Worm (Caenorhabditis elegans): ENCODE measurements around the gene Y43F8A.1.

DNA sequence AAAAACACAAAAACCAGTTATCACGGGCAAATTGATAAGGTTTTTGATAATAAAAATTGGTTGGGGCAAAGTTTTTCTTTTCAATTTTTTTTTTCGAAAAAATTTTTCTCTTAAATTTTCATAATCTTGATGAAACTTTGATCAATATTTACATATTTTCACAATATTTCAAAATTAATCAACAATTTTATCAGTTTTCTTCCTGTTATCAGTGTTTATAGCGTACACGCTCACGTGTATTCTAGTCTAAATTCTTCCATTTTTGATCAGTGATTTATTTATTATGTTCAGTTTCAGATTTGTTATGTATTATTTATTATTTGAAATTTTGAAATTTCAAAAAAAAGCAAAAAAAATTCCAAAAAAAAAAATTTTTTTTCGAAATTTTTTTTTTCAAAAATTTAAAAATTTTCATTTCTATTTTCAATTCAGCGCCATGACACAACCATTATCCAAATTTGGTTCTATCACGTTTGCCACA lies 6.8 kb downstream of the Y43F8A.1 start, which contains the start of gene nceh-1:
- TF ChIP-seq him-1 (tag; optimal IDR thresholded peaks at IDR 0.05): no peak
- TF ChIP-seq W03F9.2 (tag; optimal IDR thresholded peaks at IDR 0.05): no peak

All from whole organism, L4/young adult.